Worm (Caenorhabditis elegans) whole organism, L4 larva: ENCODE measurements around the gene ceh-20.

ENCODE experiments used
- lin-29 ChIP-seq: fragments of 200-800 bp; sonication (Bioruptor generic); IDR thresholded peaks from 2 replicates; pipeline ENCODE4 v1.3.6; 2022; ENCODE audit warnings: missing genetic modification reagents, missing genetic modification characterization, missing compliant biosample characterization
- nhr-102 ChIP-seq: sonication (generic microtip); optimal IDR thresholded peaks from 2 replicates; lab custom pipeline; 2016; ENCODE audit warnings: mild to moderate bottlenecking, missing genetic modification characterization, moderate library complexity, missing compliant biosample characterization
- nhr-42 ChIP-seq: fragments of 200-800 bp; sonication (Bioruptor generic); IDR thresholded peaks from 2 replicates; pipeline ENCODE4 v1.3.6; 2022; ENCODE audit warnings: missing genetic modification characterization, missing compliant biosample characterization
- nhr-48 ChIP-seq: sonication (generic microtip); optimal IDR thresholded peaks from 2 replicates; lab custom pipeline; 2016; ENCODE audit warnings: mild to moderate bottlenecking, missing genetic modification characterization, missing compliant biosample characterization
- snpc-1.2 ChIP-seq: fragments of 200-800 bp; sonication (Bioruptor generic); IDR thresholded peaks from 2 replicates; pipeline ENCODE4 v1.3.6; 2022; ENCODE audit warnings: missing genetic modification reagents, missing genetic modification characterization, missing compliant biosample characterization

- TF ChIP-seq nhr-42 (no peak), lin-29 (GFP tag; lab: Robert Waterston, UW) (no peak), nhr-48 (no peak), snpc-1.2 (GFP tag; lab: Robert Waterston, UW) (no peak), nhr-102 (tag; lab: Kevin White, UChicago) (no peak)
Observed at ce11 chrIII:7002143-7002542, 22.5 kb downstream of the ceh-20 start.
